Fruit fly (Drosophila melanogaster) S2 (cell line): ENCODE measurements around the gene CG32588.

Experiments
- CG8478 ChIP-seq: fragments of >200 bp; optimal IDR thresholded peaks from 2 replicates; lab custom pipeline; 2018
- CTCF ChIP-seq, 2 experiments: fragments of >200 bp; optimal IDR thresholded peaks; 2 replicates each; lab custom pipeline; 2018

DNA sequence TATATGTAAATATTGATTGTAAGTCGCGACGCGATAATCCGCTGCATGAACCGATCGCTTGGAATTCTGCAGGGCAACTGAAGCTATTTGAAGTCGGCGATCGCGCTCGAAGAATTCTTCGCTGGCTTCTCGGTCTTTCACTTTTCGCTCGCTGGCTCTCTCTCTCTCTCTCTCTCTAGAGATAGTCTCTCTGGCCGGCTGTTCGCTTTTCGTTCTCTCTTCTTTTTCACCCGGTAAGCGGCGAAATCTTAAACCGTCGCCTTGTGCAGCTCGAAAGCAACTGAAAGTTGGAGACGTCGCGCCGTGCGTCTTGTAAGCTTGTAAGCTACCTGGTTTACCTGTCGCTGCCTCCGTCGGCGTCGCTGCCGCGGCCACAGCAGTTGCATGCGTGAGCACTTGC lies 43.5 kb downstream of the CG32588 start, which contains the start of gene CG9095:
- TF ChIP-seq CTCF (optimal IDR thresholded peaks at IDR 0.05; lab: Kevin White, UChicago), result no peak
- no peak for TF ChIP-seq CG8478 (lab: Kevin White, UChicago)
